Worm (Caenorhabditis elegans): Measurements from ENCODE around the gene F46G11.4.
A peak's percentile ranks its signal among the peaks of the same experiment; 100 is the strongest.

Gene F46G11.4

DNA sequence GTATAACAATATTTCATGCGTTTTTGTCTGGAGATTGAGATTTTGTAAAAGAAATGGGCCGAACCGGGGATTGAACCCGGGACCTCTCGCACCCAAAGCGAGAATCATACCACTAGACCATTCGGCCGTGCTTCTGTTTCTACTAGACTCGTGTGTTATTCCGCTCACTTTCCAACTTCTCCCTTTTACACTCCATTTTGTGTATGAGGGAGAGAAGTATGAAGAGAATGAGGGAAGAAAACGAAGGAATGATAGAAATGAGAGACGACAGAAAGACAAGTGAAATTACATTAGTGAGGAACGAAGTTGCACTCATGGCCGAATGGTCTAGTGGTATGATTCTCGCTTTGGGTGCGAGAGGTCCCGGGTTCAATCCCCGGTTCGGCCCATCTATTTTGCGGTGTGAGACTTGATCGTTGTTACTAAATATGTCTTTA lies 2.6 kb upstream of the F46G11.4 start (continued):
- peak; percentile 89 for TF ChIP-seq dox-1 (GFP tag; IDR thresholded peaks at IDR 0.05)
- peak; percentile 91 for TF ChIP-seq chd-7 (tag; optimal IDR thresholded peaks at IDR 0.05)
- TF ChIP-seq ztf-22 (GFP tag; optimal IDR thresholded peaks at IDR 0.05) = peak; percentile 73
- TF ChIP-seq C17E4.6 (GFP tag; IDR thresholded peaks at IDR 0.05) = peak; percentile 56; the same call in 1 of the 2 replicates
- TF ChIP-seq snpc-3.4 (tag; optimal IDR thresholded peaks at IDR 0.05) = peak; percentile 91
- peak; percentile 80 for TF ChIP-seq ztf-18 (tag; optimal IDR thresholded peaks at IDR 0.05)
- peak; percentile 68 for TF ChIP-seq tlf-1 (GFP tag; optimal IDR thresholded peaks at IDR 0.05)
- TF ChIP-seq akir-1 (GFP tag; optimal IDR thresholded peaks at IDR 0.05) = peak; percentile 24
- TF ChIP-seq pbrm-1 (GFP tag; IDR thresholded peaks at IDR 0.05) = peak; percentile 91
- peak; percentile 81; the same call in 1 of the 2 replicates for TF ChIP-seq cebp-2 (GFP tag; IDR thresholded peaks at IDR 0.05)
- peak; percentile 83; the same call in 1 of the 2 replicates for TF ChIP-seq let-526 (GFP tag; IDR thresholded peaks at IDR 0.05)
- TF ChIP-seq tbx-9 (tag; optimal IDR thresholded peaks at IDR 0.05; ENCODE audit: borderline replicate concordance) = no peak
- no peak for TF ChIP-seq nfya-2 (GFP tag; IDR thresholded peaks at IDR 0.05)
- peak; percentile 55; the same call in 1 of the 2 replicates for TF ChIP-seq attf-6 (GFP tag; IDR thresholded peaks at IDR 0.05)
- TF ChIP-seq F37B4.10 (GFP tag; IDR thresholded peaks at IDR 0.05) = no peak
- TF ChIP-seq hmg-20 (GFP tag; IDR thresholded peaks at IDR 0.05) = peak; percentile 70
- no peak for TF ChIP-seq zfh-2 (GFP tag; conservative IDR thresholded peaks at IDR 0.05)
- peak; percentile 83 for TF ChIP-seq snpc-1.3 (tag; optimal IDR thresholded peaks at IDR 0.05; ENCODE audit: insufficient read depth)
- TF ChIP-seq F55B11.4 (tag; optimal IDR thresholded peaks at IDR 0.05; ENCODE audit: borderline replicate concordance, insufficient read depth) = no peak
- TF ChIP-seq ZK185.1 (tag; optimal IDR thresholded peaks at IDR 0.05; ENCODE audit: poor library complexity, severe bottlenecking) = peak; percentile 94
- peak; percentile 89 for TF ChIP-seq lin-26 (GFP tag; IDR thresholded peaks at IDR 0.05)
- peak; percentile 91 for TF ChIP-seq somi-1 (GFP tag; optimal IDR thresholded peaks at IDR 0.05)
- TF ChIP-seq ekl-4 (GFP tag; IDR thresholded peaks at IDR 0.05) = peak; percentile 62; the same call in 1 of the 2 replicates
- TF ChIP-seq F52B5.7 (tag; optimal IDR thresholded peaks at IDR 0.05) = peak; percentile 86
- 0 out of 2 replicates have a peak, but pooled peaks have one; percentile 67 for TF ChIP-seq ztf-28 (GFP tag; IDR thresholded peaks at IDR 0.05)
- TF ChIP-seq fkh-3 (tag; optimal IDR thresholded peaks at IDR 0.05) = peak; percentile 58
- peak; percentile 65 for TF ChIP-seq athp-1 (tag; optimal IDR thresholded peaks at IDR 0.05)
- TF ChIP-seq B0336.3 (GFP tag; IDR thresholded peaks at IDR 0.05) = peak; percentile 79
- peak; percentile 96 for TF ChIP-seq tbp1 (GFP tag; optimal IDR thresholded peaks at IDR 0.05)
- peak; percentile 21 for TF ChIP-seq efl-1 (GFP tag; optimal IDR thresholded peaks at IDR 0.05)
- no peak; the same call in none of the 2 replicates for TF ChIP-seq ceh-100 (GFP tag; IDR thresholded peaks at IDR 0.05)
- TF ChIP-seq B0261.1 (tag; optimal IDR thresholded peaks at IDR 0.05) = peak; percentile 99
- no peak for TF ChIP-seq F39B2.1 (GFP tag; IDR thresholded peaks at IDR 0.05)
- peak; percentile 84 for TF ChIP-seq madf-10 (tag; optimal IDR thresholded peaks at IDR 0.05)
- peak; percentile 92 for TF ChIP-seq T26A5.8 (tag; optimal IDR thresholded peaks at IDR 0.05)
- peak; percentile 74 for TF ChIP-seq ccch-3 (GFP tag; optimal IDR thresholded peaks at IDR 0.05)
- TF ChIP-seq attf-5 (GFP tag; optimal IDR thresholded peaks at IDR 0.05) = peak; percentile 69
- 0 out of 2 replicates have a peak, but pooled peaks have one; percentile 56 for TF ChIP-seq ceh-40 (GFP tag; IDR thresholded peaks at IDR 0.05)
- TF ChIP-seq Y79H2A.3 (GFP tag; conservative IDR thresholded peaks at IDR 0.05) = 0 out of 2 replicates have a peak, but pooled peaks have one; percentile 63
- TF ChIP-seq snpc-4 (GFP tag; optimal IDR thresholded peaks at IDR 0.05) = peak; percentile 73
- TF ChIP-seq snpc-4 (tag; optimal IDR thresholded peaks at IDR 0.05) = peak; percentile 11 to 83 (median 78)
- TF ChIP-seq nhr-120 (GFP tag; IDR thresholded peaks at IDR 0.05) = 0 out of 2 replicates have a peak, but pooled peaks have one; percentile 25
- TF ChIP-seq zim-3 (tag; optimal IDR thresholded peaks at IDR 0.05) = peak; percentile 89
- TF ChIP-seq attf-3 (GFP tag; conservative IDR thresholded peaks at IDR 0.05) = peak; percentile 53; the same call in 1 of the 2 replicates
- peak; percentile 23; the same call in 1 of the 2 replicates for TF ChIP-seq F33H1.4 (GFP tag; IDR thresholded peaks at IDR 0.05)
- peak; percentile 36 for TF ChIP-seq F49E8.2 (tag; optimal IDR thresholded peaks at IDR 0.05; ENCODE audit: insufficient read depth)
- no peak for TF ChIP-seq madf-8 (GFP tag; conservative IDR thresholded peaks at IDR 0.05)

Data from whole organism, young adult.